Fruit fly (Drosophila melanogaster): ENCODE data around the gene CG5854.

CG5854 gene

DNA sequence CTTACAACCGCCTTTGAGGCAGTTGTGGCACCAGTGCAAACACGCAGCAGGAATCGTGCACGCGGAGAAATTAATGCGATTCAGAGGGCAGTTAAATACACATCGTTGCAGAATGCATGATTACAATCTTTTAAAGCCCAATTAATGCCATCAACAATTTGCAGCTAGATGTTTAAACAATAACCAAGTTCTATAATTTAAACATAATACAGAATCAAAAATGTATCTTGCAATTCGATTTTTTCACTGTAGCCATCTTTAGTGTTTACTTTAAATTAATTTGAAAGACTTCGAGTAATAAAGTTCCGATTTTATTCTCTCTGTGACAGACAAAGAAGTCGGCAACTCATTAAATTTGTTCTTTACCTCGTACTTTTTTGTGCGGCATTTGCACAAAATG is 17.7 kb upstream of the CG5854 start (continued):
- TF ChIP-seq CG6854 (GFP tag; optimal IDR thresholded peaks at IDR 0.05) (peak; percentile 50), Blimp-1 (GFP tag; optimal IDR thresholded peaks at IDR 0.05) (peak; percentile 55), dsx (GFP tag; optimal IDR thresholded peaks at IDR 0.05; ENCODE audit: poor library complexity, severe bottlenecking) (peak; percentile 85), Sox14 (GFP tag; optimal IDR thresholded peaks at IDR 0.05) (peak; percentile 90), esn (GFP tag; optimal IDR thresholded peaks at IDR 0.05) (peak; percentile 90), topi (GFP tag; optimal IDR thresholded peaks at IDR 0.05) (peak; percentile 91), Lpt (GFP tag; optimal IDR thresholded peaks at IDR 0.05) (peak; percentile 67), CG32006 (GFP tag; optimal IDR thresholded peaks at IDR 0.05) (peak; percentile 77), CG6276 (GFP tag; optimal IDR thresholded peaks at IDR 0.05) (peak; percentile 27), achi (GFP tag; optimal IDR thresholded peaks at IDR 0.05) (peak; percentile 84), CG15336 (GFP tag; IDR thresholded peaks at IDR 0.05) (peak; percentile 67), lz (GFP tag; optimal IDR thresholded peaks at IDR 0.05) (peak; percentile 90)

DNA sequence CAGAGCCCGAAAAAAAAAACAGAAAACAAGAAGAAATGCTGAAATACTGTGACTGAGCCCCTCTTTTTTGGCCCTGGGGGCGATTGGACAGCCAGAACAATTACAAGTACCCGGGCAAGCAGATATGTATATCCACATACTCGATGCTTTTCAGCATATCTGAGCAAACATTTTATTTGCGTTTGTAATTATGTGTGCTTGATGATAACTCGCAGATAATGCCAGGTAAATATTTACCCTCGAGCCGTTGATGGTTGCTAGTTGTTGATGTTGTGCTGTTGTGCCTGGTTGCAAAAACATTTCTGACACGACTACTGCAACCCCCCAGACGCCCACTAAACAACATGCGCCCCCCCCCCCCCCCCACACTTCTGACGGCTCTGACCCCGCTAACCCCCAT is 14.3 kb upstream of the CG5854 start:
- TF ChIP-seq Eip78C (GFP tag) = peak; percentile 49
- no peak for TF ChIP-seq dsx (GFP tag; optimal IDR thresholded peaks at IDR 0.05; ENCODE audit: poor library complexity, severe bottlenecking)
- TF ChIP-seq net (GFP tag; optimal IDR thresholded peaks at IDR 0.05) = peak; percentile 38
- TF ChIP-seq fkh (GFP tag; optimal IDR thresholded peaks at IDR 0.05) = peak; percentile 93
- peak; percentile 28; the same call in 1 of the 3 replicates for TF ChIP-seq eg (GFP tag; IDR thresholded peaks at IDR 0.05)
- no peak for TF ChIP-seq CG11294 (GFP tag; IDR thresholded peaks at IDR 0.05)
- no peak for TF ChIP-seq CG11902 (GFP tag; optimal IDR thresholded peaks at IDR 0.05)
- no peak for TF ChIP-seq CG6854 (GFP tag; optimal IDR thresholded peaks at IDR 0.05)
- no peak for TF ChIP-seq CG6276 (GFP tag; optimal IDR thresholded peaks at IDR 0.05)
- TF ChIP-seq CG7368 (GFP tag; optimal IDR thresholded peaks at IDR 0.05) = peak; percentile 12
- TF ChIP-seq Hr4 (GFP tag; optimal IDR thresholded peaks at IDR 0.05) = no peak
- TF ChIP-seq CG8632 (GFP tag; optimal IDR thresholded peaks at IDR 0.05) = peak; percentile 25
- TF ChIP-seq Met (GFP tag; optimal IDR thresholded peaks at IDR 0.05) = no peak
- TF ChIP-seq CG1621 (tag; optimal IDR thresholded peaks at IDR 0.05) = peak; percentile 14
- TF ChIP-seq fd59A (GFP tag; optimal IDR thresholded peaks at IDR 0.05) = no peak

- TF ChIP-seq Hr4 (GFP tag; optimal IDR thresholded peaks at IDR 0.05) (no peak), CG3919 (GFP tag; optimal IDR thresholded peaks at IDR 0.05) (peak; percentile 48), CG8319 (GFP tag; optimal IDR thresholded peaks at IDR 0.05) (no peak)
Measured at dm6 chr3R:23920387-23920786, 13.3 kb upstream of the CG5854 start.

dm6 chr3R:23920874-23921539 is 12.7 kb upstream of the CG5854 start:
- no peak for TF ChIP-seq Hr4 (GFP tag; optimal IDR thresholded peaks at IDR 0.05)
- peak in 1 of 2 experiments; percentile 59 for TF ChIP-seq salr (GFP tag; optimal IDR thresholded peaks at IDR 0.05)
- peak; percentile 32 for TF ChIP-seq achi (GFP tag; optimal IDR thresholded peaks at IDR 0.05)
- peak; percentile 42 for TF ChIP-seq acj6 (GFP tag; optimal IDR thresholded peaks at IDR 0.05)
- peak; percentile 58 for TF ChIP-seq CG31627 (GFP tag; optimal IDR thresholded peaks at IDR 0.05)
- TF ChIP-seq Sox14 (GFP tag; optimal IDR thresholded peaks at IDR 0.05) = peak; percentile 78
- TF ChIP-seq CG6854 (GFP tag; optimal IDR thresholded peaks at IDR 0.05) = no peak
- peak; percentile 6 for TF ChIP-seq Eip75B (GFP tag; optimal IDR thresholded peaks at IDR 0.05)
- TF ChIP-seq fkh (GFP tag; optimal IDR thresholded peaks at IDR 0.05) = no peak
- TF ChIP-seq CG11902 (GFP tag; optimal IDR thresholded peaks at IDR 0.05) = peak; percentile 12
- TF ChIP-seq OdsH (GFP tag; optimal IDR thresholded peaks at IDR 0.05) = no peak
- TF ChIP-seq Hr38 (GFP tag; optimal IDR thresholded peaks at IDR 0.05) = no peak
- no peak for TF ChIP-seq CG11294 (GFP tag; IDR thresholded peaks at IDR 0.05)
- no peak for TF ChIP-seq spab (GFP tag; optimal IDR thresholded peaks at IDR 0.05)
- TF ChIP-seq CG1621 (tag; optimal IDR thresholded peaks at IDR 0.05) = peak; percentile 42
- peak; percentile 41 for TF ChIP-seq Sox15 (GFP tag; optimal IDR thresholded peaks at IDR 0.05)
- peak; percentile 74 for TF ChIP-seq topi (GFP tag; optimal IDR thresholded peaks at IDR 0.05)
- TF ChIP-seq lz (GFP tag; optimal IDR thresholded peaks at IDR 0.05) = peak; percentile 64
- peak; percentile 48 for TF ChIP-seq pdm3 (GFP tag; optimal IDR thresholded peaks at IDR 0.05)
- peak; percentile 79 for TF ChIP-seq svp (GFP tag)
- no peak for TF ChIP-seq CG16779 (tag; optimal IDR thresholded peaks at IDR 0.05)
- peak; percentile 74 for TF ChIP-seq eg (GFP tag; IDR thresholded peaks at IDR 0.05)
- no peak for TF ChIP-seq CG4318 (GFP tag; optimal IDR thresholded peaks at IDR 0.05)
- TF ChIP-seq cyc (GFP tag; optimal IDR thresholded peaks at IDR 0.05) = peak; percentile 43
- TF ChIP-seq Met (GFP tag; optimal IDR thresholded peaks at IDR 0.05) = peak; percentile 24
- no peak for TF ChIP-seq Blimp-1 (GFP tag; optimal IDR thresholded peaks at IDR 0.05)
- TF ChIP-seq dsx (GFP tag; optimal IDR thresholded peaks at IDR 0.05; ENCODE audit: poor library complexity, severe bottlenecking) = peak; percentile 99
- peak; percentile 49 for TF ChIP-seq CG6808 (GFP tag; optimal IDR thresholded peaks at IDR 0.05)
- TF ChIP-seq Smox (GFP tag; optimal IDR thresholded peaks at IDR 0.05) = peak; percentile 31
- peak; percentile 26 for TF ChIP-seq CG3032 (tag; optimal IDR thresholded peaks at IDR 0.05)
- peak; percentile 37 for TF ChIP-seq Ets96B (tag; optimal IDR thresholded peaks at IDR 0.05)
